Fruit fly (Drosophila melanogaster): Measurements from ENCODE around the gene Tomosyn.

dm6 chrX:12632157-12632422 is 685 bp downstream of the Tomosyn start:
- TF ChIP-seq h (optimal IDR thresholded peaks at IDR 0.05) (no peak), Myc (optimal IDR thresholded peaks at IDR 0.05) (no peak)

Data from Kc167 (cell line).